Worm (Caenorhabditis elegans): ENCODE data around the gene F41B5.1.

DNA sequence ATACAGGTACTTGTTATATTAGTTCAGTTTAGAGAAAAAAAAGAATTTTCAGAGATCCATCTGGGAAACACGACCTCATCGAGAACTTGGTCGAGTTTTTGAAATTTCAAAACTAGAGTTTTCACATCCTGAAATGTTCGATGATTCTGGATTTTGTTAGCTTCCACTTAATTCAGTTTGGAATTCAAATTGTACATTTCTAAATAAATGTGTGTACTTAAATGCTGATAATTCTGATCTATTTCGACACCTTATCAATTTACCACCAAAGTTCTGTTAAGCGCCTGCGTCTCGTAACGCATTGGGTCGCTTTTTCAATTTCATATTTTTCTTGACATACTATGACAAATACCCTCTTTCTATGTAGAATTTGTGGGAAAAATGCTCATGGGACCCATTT, 39.2 kb downstream of the F41B5.1 start, which contains the start of gene nhr-226:
- TF ChIP-seq che-1 (tag; optimal IDR thresholded peaks at IDR 0.05): no peak
- TF ChIP-seq T23F11.4 (GFP tag; optimal IDR thresholded peaks at IDR 0.05): no peak
- no peak for TF ChIP-seq dve-1 (tag; optimal IDR thresholded peaks at IDR 0.05)
- TF ChIP-seq ref-2 (tag; optimal IDR thresholded peaks at IDR 0.05): no peak
- no peak for TF ChIP-seq elt-2 (tag; optimal IDR thresholded peaks at IDR 0.05)
- no peak for TF ChIP-seq pqm-1 (tag; optimal IDR thresholded peaks at IDR 0.05)
- TF ChIP-seq ceh-30 (tag; optimal IDR thresholded peaks at IDR 0.05): no peak
- no peak for TF ChIP-seq hlh-30 (tag; optimal IDR thresholded peaks at IDR 0.05; ENCODE audit: insufficient read depth)
- no peak for TF ChIP-seq tbx-2 (tag; optimal IDR thresholded peaks at IDR 0.05)
- no peak for TF ChIP-seq ceh-45 (GFP tag; IDR thresholded peaks at IDR 0.05)
